Fruit fly (Drosophila melanogaster) whole organism, embryonic: ENCODE data around the gene Hs2st.

Experiments
- B-H1 ChIP-seq: fragments of 200-800 bp; sonication (Bioruptor generic); IDR thresholded peaks from 3 replicates; pipeline ENCODE4 v1.3.6; 2022; ENCODE audit warnings: missing biosample characterization, missing genetic modification characterization
- CG10209 ChIP-seq: fragments of 200-800 bp; sonication (Bioruptor generic); optimal IDR thresholded peaks from 3 replicates; lab custom pipeline; 2017; ENCODE audit warnings: missing biosample characterization, mild to moderate bottlenecking, missing genetic modification characterization, missing genetic modification reagents
- CG10321 ChIP-seq: fragments of 200-800 bp; sonication (Bioruptor generic); IDR thresholded peaks from 2 replicates; pipeline ENCODE4 v1.3.6; 2022; ENCODE audit warnings: missing biosample characterization, missing genetic modification characterization
- CG10366 ChIP-seq: fragments of 200-800 bp; sonication (Bioruptor generic); IDR thresholded peaks from 2 replicates; pipeline ENCODE4 v1.3.6; 2022; ENCODE audit warnings: missing biosample characterization, missing genetic modification characterization
- CG12942 ChIP-seq: fragments of 200-800 bp; sonication (Bioruptor generic); optimal IDR thresholded peaks from 3 replicates; lab custom pipeline; 2016; ENCODE audit warnings: missing biosample characterization, missing genetic modification characterization
- CG1647 ChIP-seq: fragments of 200-800 bp; sonication (Bioruptor generic); optimal IDR thresholded peaks from 3 replicates; lab custom pipeline; 2016; ENCODE audit warnings: missing biosample characterization, missing genetic modification characterization
- CG18619 ChIP-seq: fragments of 200-800 bp; sonication (Bioruptor generic); optimal IDR thresholded peaks from 3 replicates; lab custom pipeline; 2017; ENCODE audit warnings: missing biosample characterization, mild to moderate bottlenecking, missing genetic modification characterization
- CG18764 ChIP-seq: fragments of 200-800 bp; sonication (Bioruptor generic); optimal IDR thresholded peaks from 3 replicates; lab custom pipeline; 2016; ENCODE audit warnings: missing biosample characterization, missing genetic modification characterization
- CG32532 ChIP-seq: fragments of 200-800 bp; sonication (Bioruptor generic); IDR thresholded peaks from 2 replicates; pipeline ENCODE4 v1.3.6; 2022; ENCODE audit warnings: missing biosample characterization, missing genetic modification characterization
- CG34376 ChIP-seq: fragments of 200-800 bp; sonication (Bioruptor generic); optimal IDR thresholded peaks from 2 replicates; lab custom pipeline; 2018; ENCODE audit warnings: missing biosample characterization, mild to moderate bottlenecking, missing genetic modification characterization
- CG4424 ChIP-seq: fragments of 200-800 bp; sonication (Bioruptor generic); optimal IDR thresholded peaks from 3 replicates; lab custom pipeline; 2016; ENCODE audit warnings: missing biosample characterization, missing genetic modification characterization
- CG6689 ChIP-seq: fragments of 200-800 bp; sonication (Bioruptor generic); IDR thresholded peaks from 2 replicates; pipeline ENCODE4 v1.3.6; 2022; ENCODE audit warnings: missing biosample characterization, missing genetic modification characterization
- CG6791 ChIP-seq: fragments of 200-800 bp; sonication (Bioruptor generic); IDR thresholded peaks from 3 replicates; pipeline ENCODE4 v1.3.6; 2022; ENCODE audit warnings: missing biosample characterization, missing genetic modification characterization; ENCODE audit not compliant: partially characterized antibody
- CG7556 ChIP-seq: fragments of 200-800 bp; sonication (Bioruptor generic); optimal IDR thresholded peaks from 2 replicates; lab custom pipeline; 2017; ENCODE audit warnings: missing biosample characterization, mild to moderate bottlenecking, missing genetic modification characterization
- CG7963 ChIP-seq: fragments of 200-800 bp; sonication (Bioruptor generic); IDR thresholded peaks from 3 replicates; pipeline ENCODE4 v1.3.6; 2022; ENCODE audit warnings: missing biosample characterization, missing genetic modification characterization; ENCODE audit not compliant: partially characterized antibody
- CG9437 ChIP-seq: fragments of 200-800 bp; sonication (Bioruptor generic); optimal IDR thresholded peaks from 2 replicates; lab custom pipeline; 2018; ENCODE audit warnings: missing biosample characterization, mild to moderate bottlenecking, missing genetic modification characterization
- CkIIα-i1 ChIP-seq: fragments of 200-800 bp; sonication (Bioruptor generic); IDR thresholded peaks from 2 replicates; pipeline ENCODE4 v1.3.6; 2022; ENCODE audit warnings: missing biosample characterization, missing genetic modification characterization
- Dip3 ChIP-seq: fragments of 200-800 bp; sonication (Bioruptor generic); optimal IDR thresholded peaks from 3 replicates; lab custom pipeline; 2016; ENCODE audit warnings: missing biosample characterization, missing genetic modification characterization
- Fer2 ChIP-seq: fragments of 200-800 bp; sonication (Bioruptor generic); optimal IDR thresholded peaks from 2 replicates; lab custom pipeline; 2018; ENCODE audit warnings: missing biosample characterization, mild to moderate bottlenecking, missing genetic modification characterization, moderate library complexity
- Gsc ChIP-seq: fragments of 200-800 bp; sonication (Bioruptor generic); IDR thresholded peaks from 2 replicates; pipeline ENCODE4 v1.3.6; 2022; ENCODE audit warnings: missing biosample characterization, missing genetic modification characterization
- HLH4C ChIP-seq: fragments of 200-800 bp; sonication (Bioruptor generic); IDR thresholded peaks from 3 replicates; pipeline ENCODE4 v1.3.6; 2022; ENCODE audit warnings: missing biosample characterization, missing genetic modification characterization; ENCODE audit not compliant: partially characterized antibody
- HmgD ChIP-seq: fragments of 200-800 bp; sonication (Bioruptor generic); optimal IDR thresholded peaks from 3 replicates; lab custom pipeline; 2016; ENCODE audit warnings: missing biosample characterization, missing genetic modification characterization
- Hsf ChIP-seq: fragments of 200-800 bp; sonication (Bioruptor generic); optimal IDR thresholded peaks from 3 replicates; lab custom pipeline; 2016; ENCODE audit warnings: missing biosample characterization, missing genetic modification characterization
- Mad ChIP-seq: fragments of 200-800 bp; sonication (Bioruptor generic); optimal IDR thresholded peaks from 2 replicates; lab custom pipeline; 2016; ENCODE audit warnings: missing biosample characterization, missing genetic modification characterization
- Med ChIP-seq: fragments of 200-800 bp; sonication (Bioruptor generic); peaks from one replicate; lab custom pipeline; 2016; ENCODE audit warnings: missing biosample characterization, missing genetic modification characterization, mild to moderate bottlenecking, inconsistent platforms, moderate library complexity
- Ravus ChIP-seq: fragments of 200-800 bp; sonication (Bioruptor generic); IDR thresholded peaks from 2 replicates; pipeline ENCODE4 v1.3.6; 2022; ENCODE audit warnings: missing biosample characterization, missing genetic modification characterization
- Usf ChIP-seq: fragments of 200-800 bp; sonication (Bioruptor generic); optimal IDR thresholded peaks from 2 replicates; lab custom pipeline; 2017; ENCODE audit warnings: missing genotype, missing biosample characterization, missing genetic modification characterization
- YL-1 ChIP-seq: fragments of 200-800 bp; sonication (Bioruptor generic); optimal IDR thresholded peaks from 3 replicates; lab custom pipeline; 2017; ENCODE audit warnings: missing biosample characterization, mild to moderate bottlenecking, missing genetic modification characterization
- al ChIP-seq: fragments of 200-800 bp; sonication (Bioruptor generic); IDR thresholded peaks from 2 replicates; pipeline ENCODE4 v1.3.6; 2022; ENCODE audit warnings: missing biosample characterization, missing genetic modification characterization
- aop ChIP-seq: fragments of 200-800 bp; sonication (Bioruptor generic); IDR thresholded peaks from 2 replicates; pipeline ENCODE4 v1.3.6; 2022; ENCODE audit warnings: missing biosample characterization, missing genetic modification characterization
- ase ChIP-seq: fragments of 200-800 bp; sonication (Bioruptor generic); IDR thresholded peaks from 3 replicates; pipeline ENCODE4 v1.3.6; 2022; ENCODE audit warnings: missing biosample characterization, missing genetic modification characterization
- cg ChIP-seq: fragments of 200-800 bp; sonication (Bioruptor generic); optimal IDR thresholded peaks from 3 replicates; lab custom pipeline; 2019; ENCODE audit warnings: missing biosample characterization, mild to moderate bottlenecking, missing genetic modification characterization, moderate library complexity
- fd64A ChIP-seq: fragments of 200-800 bp; sonication (Bioruptor generic); optimal IDR thresholded peaks from 3 replicates; lab custom pipeline; 2018; ENCODE audit warnings: missing biosample characterization, mild to moderate bottlenecking, missing genetic modification characterization
- fru ChIP-seq: fragments of >200 bp; optimal IDR thresholded peaks from 2 replicates; lab custom pipeline; 2017
- gcm ChIP-seq: fragments of 200-800 bp; sonication (Bioruptor generic); optimal IDR thresholded peaks from 2 replicates; lab custom pipeline; 2019; ENCODE audit warnings: missing biosample characterization, mild to moderate bottlenecking, missing genetic modification characterization, moderate library complexity
- h ChIP-seq: fragments of >200 bp; optimal IDR thresholded peaks from 2 replicates; lab custom pipeline; 2017
- hkb ChIP-seq, 2 experiments: fragments of 200-800 bp in 1 of 2; fragments of >200 bp in 1 of 2; sonication (Bioruptor generic) in 1 of 2; IDR thresholded peaks in 1 of 2; optimal IDR thresholded peaks in 1 of 2; 2 replicates each; pipeline versions ENCODE4 v1.3.6 to Lab custom; 2017 to 2022; ENCODE audit warnings: missing biosample characterization in 1 of 2, missing genetic modification characterization in 1 of 2
- kah ChIP-seq: fragments of 200-800 bp; sonication (Bioruptor generic); optimal IDR thresholded peaks from 2 replicates; lab custom pipeline; 2018; ENCODE audit warnings: missing biosample characterization, mild to moderate bottlenecking, missing genetic modification characterization
- org-1 ChIP-seq: fragments of 200-800 bp; sonication (Bioruptor generic); optimal IDR thresholded peaks from 2 replicates; lab custom pipeline; 2017; ENCODE audit warnings: missing biosample characterization, missing genetic modification characterization
- p53 ChIP-seq: fragments of 200-800 bp; sonication (Bioruptor generic); optimal IDR thresholded peaks from 2 replicates; lab custom pipeline; 2016; ENCODE audit warnings: missing biosample characterization, missing genetic modification characterization
- pan ChIP-seq, 4 experiments: fragments of >200 bp in 3 of 4; fragments of 200-800 bp in 1 of 4; sonication (Bioruptor generic) in 1 of 4; optimal IDR thresholded peaks in 3 of 4; IDR thresholded peaks in 1 of 4; 2 replicates each; pipeline versions ENCODE4 v1.3.6 to Lab custom; 2017 to 2022; ENCODE audit warnings: missing biosample characterization in 2 of 4, missing genetic modification characterization in 2 of 4, mixed read lengths in 1 of 4
- pb ChIP-seq: fragments of 200-800 bp; sonication (Bioruptor generic); optimal IDR thresholded peaks from 3 replicates; lab custom pipeline; 2016; ENCODE audit warnings: missing biosample characterization, missing genetic modification characterization
- scrt ChIP-seq: fragments of 200-800 bp; sonication (Bioruptor generic); optimal IDR thresholded peaks from 2 replicates; lab custom pipeline; 2018; ENCODE audit warnings: missing biosample characterization, mild to moderate bottlenecking, missing genetic modification characterization, moderate library complexity
- sima ChIP-seq: fragments of 200-800 bp; sonication (Bioruptor generic); optimal IDR thresholded peaks from 2 replicates; lab custom pipeline; 2016; ENCODE audit warnings: missing biosample characterization, missing genetic modification characterization
- tin ChIP-seq: fragments of 200-800 bp; sonication (Bioruptor generic); optimal IDR thresholded peaks from 3 replicates; lab custom pipeline; 2016; ENCODE audit warnings: missing biosample characterization, missing genetic modification characterization
- unc-4 ChIP-seq: fragments of 200-800 bp; sonication (Bioruptor generic); IDR thresholded peaks from 2 replicates; pipeline ENCODE4 v1.3.6; 2022; ENCODE audit warnings: missing biosample characterization, missing genetic modification characterization; ENCODE audit not compliant: partially characterized antibody
- wor ChIP-seq: fragments of 200-800 bp; sonication (Bioruptor generic); IDR thresholded peaks from 2 replicates; pipeline ENCODE4 v1.3.6; 2022; ENCODE audit warnings: missing biosample characterization, missing genetic modification characterization
- z ChIP-seq: fragments of 200-800 bp; sonication (Bioruptor generic); IDR thresholded peaks from 3 replicates; pipeline ENCODE4 v1.3.6; 2022; ENCODE audit warnings: missing biosample characterization, missing genetic modification characterization
- zen ChIP-seq: fragments of 200-800 bp; sonication (Bioruptor generic); optimal IDR thresholded peaks from 3 replicates; lab custom pipeline; 2018; ENCODE audit warnings: missing biosample characterization, mild to moderate bottlenecking, missing genetic modification characterization, moderate library complexity

Hs2st gene

dm6 chr2L:19492934-19493686 is 48.6 kb upstream of the Hs2st start, which contains the start of the genes swm and Ctu2 (continued):
- TF ChIP-seq scrt (GFP tag; lab: Kevin White, UChicago) (no peak), CG10209 (GFP tag; lab: Kevin White, UChicago) (no peak), Mad (GFP tag; lab: Kevin White, UChicago) (no peak), zen (tag; lab: Kevin White, UChicago) (peak; percentile 48), Dip3 (GFP tag; lab: Kevin White, UChicago) (no peak), kah (GFP tag; lab: Kevin White, UChicago) (peak; percentile 19), CG4424 (GFP tag; lab: Kevin White, UChicago) (peak; percentile 67), org-1 (no peak), B-H1 (peak; percentile 22; the same call in 2 of the 3 replicates), CG12942 (GFP tag; lab: Kevin White, UChicago) (peak; percentile 31), Med (peak; percentile 68), Usf (GFP tag; lab: Kevin White, UChicago) (peak; percentile 13), HmgD (GFP tag; lab: Kevin White, UChicago) (peak; percentile 24), CG9437 (GFP tag; lab: Kevin White, UChicago) (peak; percentile 79), CG6791 (GFP tag; lab: Robert Waterston, UW) (peak; percentile 52; the same call in 2 of the 3 replicates), aop (GFP tag; lab: Robert Waterston, UW) (no peak), p53 (GFP tag; lab: Kevin White, UChicago) (no peak), Hsf (GFP tag; lab: Kevin White, UChicago) (no peak), CG18619 (GFP tag; lab: Kevin White, UChicago) (peak; percentile 60), ase (GFP tag; lab: Robert Waterston, UW) (no peak), unc-4 (peak; percentile 67; the same call in 1 of the 2 replicates), CG10366 (peak; percentile 25; the same call in 1 of the 2 replicates), Gsc (GFP tag; lab: Robert Waterston, UW) (no peak), CG7963 (GFP tag; lab: Robert Waterston, UW) (peak; percentile 36; the same call in 1 of the 3 replicates), YL-1 (GFP tag; lab: Kevin White, UChicago) (peak; percentile 93), al (peak; percentile 56; the same call in 1 of the 2 replicates), HLH4C (peak; percentile 67), CG32532 (peak; percentile 70), gcm (no peak), wor (GFP tag; lab: Robert Waterston, UW) (no peak), cg (GFP tag; lab: Kevin White, UChicago) (peak; percentile 94), pan (optimal IDR thresholded peaks at IDR 0.05; lab: Kevin White, UChicago) (no peak), pan (GFP tag; optimal IDR thresholded peaks at IDR 0.05 in 1 of 2, IDR thresholded peaks at IDR 0.05 in 1 of 2) (peak in 1 of 2 experiments; percentile 60), fru (lab: Kevin White, UChicago) (no peak), CG10321 (GFP tag; lab: Robert Waterston, UW) (no peak), Fer2 (tag; lab: Kevin White, UChicago) (peak; percentile 69), tin (GFP tag; lab: Kevin White, UChicago) (peak; percentile 61), CG6689 (peak; percentile 68), hkb (optimal IDR thresholded peaks at IDR 0.05; lab: Kevin White, UChicago) (no peak), hkb (GFP tag; IDR thresholded peaks at IDR 0.05; lab: Robert Waterston, UW) (peak; percentile 55; the same call in 1 of the 2 replicates), CG18764 (GFP tag; lab: Kevin White, UChicago) (no peak), pb (GFP tag; lab: Kevin White, UChicago) (no peak), CkIIα-i1 (GFP tag; lab: Robert Waterston, UW) (no peak), CG7556 (GFP tag; lab: Kevin White, UChicago) (peak; percentile 57), CG34376 (GFP tag; lab: Kevin White, UChicago) (peak; percentile 19), h (lab: Kevin White, UChicago) (no peak), Ravus (GFP tag; lab: Robert Waterston, UW) (no peak), fd64A (GFP tag; lab: Kevin White, UChicago) (no peak), sima (GFP tag; lab: Kevin White, UChicago) (no peak), CG1647 (GFP tag; lab: Kevin White, UChicago) (no peak), z (GFP tag; lab: Robert Waterston, UW) (no peak)
